Worm (Caenorhabditis elegans) whole organism, L4 larva: ENCODE measurements around the gene gnrr-2.
A peak's percentile ranks its signal among the peaks of the same experiment; 100 is the strongest.

Experiments
- F26F4.8 ChIP-seq: fragments of 200-800 bp; sonication (Bioruptor generic); conservative IDR thresholded peaks from 2 replicates; pipeline ENCODE4 v1.3.6; 2022; ENCODE audit warnings: missing genetic modification characterization, missing compliant biosample characterization
- F37D6.2 ChIP-seq: sonication (generic microtip); optimal IDR thresholded peaks from 2 replicates; lab custom pipeline; 2016; ENCODE audit warnings: mild to moderate bottlenecking, missing genetic modification characterization, missing compliant biosample characterization
- F49E8.2 ChIP-seq: sonication (generic microtip); optimal IDR thresholded peaks from 2 replicates; lab custom pipeline; 2016; ENCODE audit warnings: missing compliant biosample characterization, mild to moderate bottlenecking, missing genetic modification characterization, borderline replicate concordance
- Y105C5A.15 ChIP-seq: fragments of 200-800 bp; sonication (Bioruptor generic); IDR thresholded peaks from 2 replicates; pipeline ENCODE4 v1.3.6; 2022; ENCODE audit warnings: missing genetic modification characterization, missing compliant biosample characterization
- Y48G9A.11 ChIP-seq: fragments of 200-800 bp; sonication (Bioruptor generic); IDR thresholded peaks from 2 replicates; pipeline ENCODE4 v1.3.6; 2022; ENCODE audit warnings: missing genetic modification reagents, missing genetic modification characterization, missing compliant biosample characterization
- Y75B8A.6 ChIP-seq: fragments of 200-800 bp; sonication (Bioruptor generic); IDR thresholded peaks from 2 replicates; pipeline ENCODE4 v1.3.6; 2022; ENCODE audit warnings: missing genetic modification reagents, missing genetic modification characterization, missing compliant biosample characterization
- ZK546.5 ChIP-seq, 2 experiments: sonication (generic microtip); optimal IDR thresholded peaks; 2 replicates each; lab custom pipeline; 2017; ENCODE audit warnings: missing biosample characterization in 2 of 2, missing genetic modification characterization in 2 of 2
- attf-4 ChIP-seq: sonication (generic microtip); optimal IDR thresholded peaks from 3 replicates; lab custom pipeline; 2017; ENCODE audit warnings: missing biosample characterization, missing genetic modification characterization
- ceh-44 ChIP-seq: fragments of 200-800 bp; sonication (Bioruptor generic); IDR thresholded peaks from 2 replicates; pipeline ENCODE4 v1.3.6; 2022; ENCODE audit warnings: missing genetic modification reagents, missing genetic modification characterization, missing compliant biosample characterization
- ces-1 ChIP-seq: fragments of 150-350 bp; sonication (generic microtip); optimal IDR thresholded peaks from 4 replicates; lab custom pipeline; 2014; ENCODE audit warnings: missing biosample characterization, missing genetic modification reagents, missing genetic modification characterization
- cey-2 ChIP-seq: sonication (generic microtip); optimal IDR thresholded peaks from 3 replicates; lab custom pipeline; 2017; ENCODE audit warnings: missing genetic modification characterization, mild to moderate bottlenecking, missing compliant biosample characterization, antibody characterized with exemption, borderline replicate concordance; ENCODE audit not compliant: insufficient read depth
- daf-12 ChIP-seq: fragments of 150-350 bp; optimal IDR thresholded peaks from 2 replicates; lab custom pipeline; 2014; ENCODE audit warnings: missing biosample characterization, missing genetic modification reagents, missing genetic modification characterization
- daf-16 ChIP-seq, 3 experiments: sonication (generic microtip); optimal IDR thresholded peaks; 2 replicates each; lab custom pipeline; 2016 to 2017; ENCODE audit warnings: missing genetic modification characterization in 3 of 3, missing genetic modification reagents in 3 of 3, mild to moderate bottlenecking in 2 of 3, missing compliant biosample characterization in 2 of 3, missing biosample characterization in 1 of 3, moderate library complexity in 1 of 3
- daf-19 ChIP-seq: fragments of 200-800 bp; sonication (Bioruptor generic); conservative IDR thresholded peaks from 2 replicates; pipeline ENCODE4 v1.3.6; 2022; ENCODE audit warnings: missing genetic modification characterization, missing compliant biosample characterization
- daf-8 ChIP-seq: fragments of 200-800 bp; sonication (Bioruptor generic); IDR thresholded peaks from 2 replicates; pipeline ENCODE4 v1.3.6; 2022; ENCODE audit warnings: missing genetic modification characterization, missing compliant biosample characterization
- dmd-6 ChIP-seq: fragments of 200-800 bp; sonication (Bioruptor generic); IDR thresholded peaks from 2 replicates; pipeline ENCODE4 v1.3.6; 2022; ENCODE audit warnings: missing genetic modification reagents, missing genetic modification characterization, missing compliant biosample characterization
- dmd-8 ChIP-seq: fragments of 200-800 bp; sonication (Bioruptor generic); IDR thresholded peaks from 2 replicates; pipeline ENCODE4 v1.3.6; 2022; ENCODE audit warnings: missing genetic modification characterization, missing compliant biosample characterization
- dpl-1 ChIP-seq: fragments of 150-350 bp; optimal IDR thresholded peaks from 2 replicates; lab custom pipeline; 2014; ENCODE audit warnings: missing biosample characterization, missing genetic modification reagents, missing genetic modification characterization
- duxl-1 ChIP-seq: sonication (generic microtip); optimal IDR thresholded peaks from 2 replicates; lab custom pipeline; 2016; ENCODE audit warnings: mild to moderate bottlenecking, missing genetic modification characterization, moderate library complexity, missing compliant biosample characterization; ENCODE audit not compliant: poor library complexity
- dve-1 ChIP-seq: sonication (generic microtip); optimal IDR thresholded peaks from 2 replicates; lab custom pipeline; 2017; ENCODE audit warnings: antibody characterized with exemption, mild to moderate bottlenecking, missing genetic modification characterization, missing compliant biosample characterization; ENCODE audit not compliant: insufficient read depth
- egl-43 ChIP-seq: fragments of 200-800 bp; sonication (Bioruptor generic); IDR thresholded peaks from 2 replicates; pipeline ENCODE4 v1.3.6; 2022; ENCODE audit warnings: missing genetic modification reagents, missing genetic modification characterization, missing compliant biosample characterization
- hif-1 ChIP-seq, 2 experiments: sonication (generic microtip); optimal IDR thresholded peaks; 2 replicates each; lab custom pipeline; 2016 to 2017; ENCODE audit warnings: missing compliant biosample characterization in 2 of 2, missing genetic modification characterization in 2 of 2, missing genetic modification reagents in 2 of 2, missing genotype in 2 of 2, mild to moderate bottlenecking in 1 of 2
- hlh-11 ChIP-seq: fragments of 200-800 bp; sonication (Bioruptor generic); optimal IDR thresholded peaks from 2 replicates; lab custom pipeline; 2018; ENCODE audit warnings: mild to moderate bottlenecking, missing genetic modification characterization, missing compliant biosample characterization
- hlh-30 ChIP-seq: sonication (generic microtip); optimal IDR thresholded peaks from 2 replicates; lab custom pipeline; 2017; ENCODE audit warnings: antibody characterized with exemption, mild to moderate bottlenecking, missing genetic modification characterization, missing compliant biosample characterization; ENCODE audit not compliant: insufficient read depth
- jun-1 ChIP-seq: fragments of 150-350 bp; optimal IDR thresholded peaks from 2 replicates; lab custom pipeline; 2014; ENCODE audit warnings: missing biosample characterization, missing genetic modification reagents, missing genetic modification characterization
- lin-15B ChIP-seq: fragments of 150-350 bp; sonication (generic microtip); optimal IDR thresholded peaks from 3 replicates; lab custom pipeline; 2014; ENCODE audit warnings: missing biosample characterization, missing genetic modification characterization
- lin-39 ChIP-seq: fragments of 150-350 bp; optimal IDR thresholded peaks from 2 replicates; lab custom pipeline; 2014; ENCODE audit warnings: missing biosample characterization, missing genetic modification reagents, missing genetic modification characterization
- lsy-2 ChIP-seq, 2 experiments: fragments of 150-350 bp in 1 of 2; sonication (generic microtip) in 1 of 2; optimal IDR thresholded peaks; 2 replicates each; lab custom pipeline; 2014 to 2017; ENCODE audit warnings: missing biosample characterization in 2 of 2, missing genetic modification characterization in 2 of 2
- madf-9 ChIP-seq: fragments of 200-800 bp; sonication (Bioruptor generic); conservative IDR thresholded peaks from 2 replicates; pipeline ENCODE4 v1.3.6; 2022; ENCODE audit warnings: missing genetic modification reagents, missing genetic modification characterization, missing compliant biosample characterization
- mep-1 ChIP-seq: fragments of 150-350 bp; sonication (generic microtip); optimal IDR thresholded peaks from 3 replicates; lab custom pipeline; 2014; ENCODE audit warnings: missing biosample characterization, missing genetic modification characterization
- nhr-102 ChIP-seq: sonication (generic microtip); optimal IDR thresholded peaks from 2 replicates; lab custom pipeline; 2016; ENCODE audit warnings: mild to moderate bottlenecking, missing genetic modification characterization, moderate library complexity, missing compliant biosample characterization
- nhr-11 ChIP-seq: fragments of 150-350 bp; optimal IDR thresholded peaks from 2 replicates; lab custom pipeline; 2014; ENCODE audit warnings: missing biosample characterization, missing genetic modification characterization
- nhr-111 ChIP-seq: fragments of 200-800 bp; sonication (Bioruptor generic); optimal IDR thresholded peaks from 2 replicates; lab custom pipeline; 2018; ENCODE audit warnings: mild to moderate bottlenecking, missing genetic modification characterization, missing compliant biosample characterization
- nhr-237 ChIP-seq: sonication (generic microtip); optimal IDR thresholded peaks from 2 replicates; lab custom pipeline; 2017; ENCODE audit warnings: missing biosample characterization, missing genetic modification characterization
- nhr-25 ChIP-seq: sonication (generic microtip); optimal IDR thresholded peaks from 2 replicates; lab custom pipeline; 2017; ENCODE audit warnings: missing genetic modification characterization, mild to moderate bottlenecking, missing compliant biosample characterization, antibody characterized with exemption, moderate library complexity, borderline replicate concordance; ENCODE audit not compliant: insufficient read depth
- nhr-28 ChIP-seq: fragments of 150-350 bp; optimal IDR thresholded peaks from 2 replicates; lab custom pipeline; 2014; ENCODE audit warnings: missing biosample characterization, missing genetic modification characterization
- nhr-48 ChIP-seq: sonication (generic microtip); optimal IDR thresholded peaks from 2 replicates; lab custom pipeline; 2016; ENCODE audit warnings: mild to moderate bottlenecking, missing genetic modification characterization, missing compliant biosample characterization
- nhr-6 ChIP-seq: fragments of 150-350 bp; optimal IDR thresholded peaks from 2 replicates; lab custom pipeline; 2014; ENCODE audit warnings: missing biosample characterization, missing genetic modification characterization
- nhr-76 ChIP-seq: fragments of 150-350 bp; optimal IDR thresholded peaks from 2 replicates; lab custom pipeline; 2014; ENCODE audit warnings: missing biosample characterization, missing genetic modification characterization
- nhr-77 ChIP-seq: fragments of 150-350 bp; optimal IDR thresholded peaks from 2 replicates; lab custom pipeline; 2014; ENCODE audit warnings: missing biosample characterization, missing genetic modification characterization
- php-3 ChIP-seq: fragments of 200-800 bp; sonication (Bioruptor generic); IDR thresholded peaks from 2 replicates; pipeline ENCODE4 v1.3.6; 2022; ENCODE audit warnings: missing genetic modification reagents, missing genetic modification characterization, missing compliant biosample characterization
- pqm-1 ChIP-seq: sonication (generic microtip); optimal IDR thresholded peaks from 2 replicates; lab custom pipeline; 2017; ENCODE audit warnings: missing biosample characterization, missing genetic modification characterization
- saeg-2 ChIP-seq: fragments of 200-800 bp; sonication (Bioruptor generic); IDR thresholded peaks from 2 replicates; pipeline ENCODE4 v1.3.6; 2022; ENCODE audit warnings: missing genetic modification reagents, missing genetic modification characterization, missing compliant biosample characterization
- skn-1 ChIP-seq: fragments of 150-350 bp; optimal IDR thresholded peaks from 2 replicates; lab custom pipeline; 2014; ENCODE audit warnings: missing biosample characterization, missing genetic modification characterization
- snpc-4 ChIP-seq: fragments of 150-350 bp; optimal IDR thresholded peaks from 2 replicates; lab custom pipeline; 2014; ENCODE audit warnings: missing biosample characterization, missing genetic modification characterization
- spr-1 ChIP-seq: sonication (generic microtip); optimal IDR thresholded peaks from 2 replicates; lab custom pipeline; 2016; ENCODE audit warnings: mild to moderate bottlenecking, missing genetic modification characterization, missing compliant biosample characterization
- unc-62 ChIP-seq, 3 experiments: fragments of 150-350 bp in 1 of 3; sonication (generic microtip); optimal IDR thresholded peaks in 2 of 3; peaks in 1 of 3; 1 replicate in 1 of 3; 2 replicates in 2 of 3; lab custom pipeline; 2014 to 2017; ENCODE audit warnings: missing biosample characterization in 3 of 3, missing genetic modification characterization in 3 of 3, missing genetic modification reagents in 3 of 3, missing genotype in 1 of 3
- zfp-2 ChIP-seq: sonication (generic microtip); optimal IDR thresholded peaks from 2 replicates; lab custom pipeline; 2016; ENCODE audit warnings: mild to moderate bottlenecking, missing genetic modification characterization, missing compliant biosample characterization
- zfp-3 ChIP-seq: fragments of 200-800 bp; sonication (Bioruptor generic); conservative IDR thresholded peaks from 2 replicates; pipeline ENCODE4 v1.3.6; 2022; ENCODE audit warnings: missing genetic modification reagents, missing genetic modification characterization, missing compliant biosample characterization
- zip-2 ChIP-seq: fragments of 150-350 bp; optimal IDR thresholded peaks from 2 replicates; lab custom pipeline; 2014; ENCODE audit warnings: missing biosample characterization, missing genetic modification characterization
- ztf-11 ChIP-seq: fragments of 150-350 bp; optimal IDR thresholded peaks from 2 replicates; lab custom pipeline; 2014; ENCODE audit warnings: missing biosample characterization, missing genetic modification characterization

The gnrr-2 gene

DNA sequence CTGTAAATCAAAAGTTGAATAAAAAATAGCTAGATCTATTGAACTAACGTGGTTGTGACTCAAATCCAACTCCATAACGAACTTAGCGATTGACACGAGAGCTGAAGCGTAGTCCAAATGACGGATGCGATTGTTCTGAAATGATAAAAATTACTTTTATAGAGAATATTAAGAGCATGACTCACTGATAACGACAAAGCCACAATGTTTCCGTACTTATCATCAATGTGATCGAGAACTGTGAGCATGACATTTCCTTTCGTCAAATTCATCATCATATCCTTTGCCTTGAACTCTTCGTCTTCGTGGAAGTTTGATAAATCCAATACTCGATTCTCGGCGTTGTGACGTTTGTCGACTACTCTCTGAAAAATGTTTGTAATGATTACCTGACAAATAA, 5.2 kb downstream of the gnrr-2 start:
- TF ChIP-seq attf-4 (tag; lab: Kevin White, UChicago) (no peak), php-3 (no peak), daf-8 (GFP tag; lab: Robert Waterston, UW) (no peak), nhr-76 (tag; lab: Kevin White, UChicago) (no peak), spr-1 (tag; lab: Kevin White, UChicago) (no peak), nhr-111 (GFP tag; lab: Kevin White, UChicago) (no peak), F49E8.2 (tag; lab: Kevin White, UChicago) (no peak), ztf-11 (tag; lab: Kevin White, UChicago) (no peak), ceh-44 (GFP tag; lab: Robert Waterston, UW) (no peak), lin-15B (tag; lab: Kevin White, UChicago) (no peak), lsy-2 (tag; optimal IDR thresholded peaks at IDR 0.05; lab: Kevin White, UChicago) (no peak), dpl-1 (GFP tag; lab: Kevin White, UChicago) (no peak), hlh-30 (tag; lab: Kevin White, UChicago) (peak; percentile 14), Y105C5A.15 (GFP tag; lab: Robert Waterston, UW) (no peak), unc-62 (GFP tag; optimal IDR thresholded peaks at IDR 0.05 in 1 of 2; lab: Kevin White, UChicago) (no peak), unc-62 (tag; optimal IDR thresholded peaks at IDR 0.05; lab: Kevin White, UChicago) (no peak), dmd-8 (GFP tag; lab: Robert Waterston, UW) (no peak), mep-1 (tag; lab: Kevin White, UChicago) (no peak), cey-2 (tag; lab: Kevin White, UChicago) (no peak), nhr-77 (no peak), dmd-6 (peak; percentile 66), nhr-6 (peak; percentile 81), nhr-11 (tag; lab: Kevin White, UChicago) (no peak), madf-9 (GFP tag; lab: Robert Waterston, UW) (no peak), nhr-48 (no peak), daf-19 (no peak), nhr-237 (no peak), F26F4.8 (GFP tag; lab: Robert Waterston, UW) (no peak), daf-12 (tag; lab: Kevin White, UChicago) (no peak), nhr-25 (tag; lab: Kevin White, UChicago) (no peak), F37D6.2 (no peak), nhr-28 (tag; lab: Kevin White, UChicago) (peak; percentile 55), hif-1 (tag; optimal IDR thresholded peaks at IDR 0.05; lab: Kevin White, UChicago) (no peak), zfp-2 (no peak), snpc-4 (no peak), egl-43 (GFP tag; lab: Robert Waterston, UW) (no peak), skn-1 (no peak), pqm-1 (tag; lab: Kevin White, UChicago) (peak; percentile 81), dve-1 (peak; percentile 61), Y75B8A.6 (no peak), Y48G9A.11 (GFP tag; lab: Robert Waterston, UW) (no peak), zip-2 (tag; lab: Kevin White, UChicago) (no peak), duxl-1 (tag; lab: Kevin White, UChicago) (no peak), hlh-11 (tag; lab: Kevin White, UChicago) (peak; percentile 8), nhr-102 (no peak), jun-1 (tag; lab: Kevin White, UChicago) (no peak), zfp-3 (GFP tag; lab: Robert Waterston, UW) (no peak), daf-16 (GFP tag; optimal IDR thresholded peaks at IDR 0.05; lab: Kevin White, UChicago) (no peak), daf-16 (tag; optimal IDR thresholded peaks at IDR 0.05; lab: Kevin White, UChicago) (no peak), ZK546.5 (tag; optimal IDR thresholded peaks at IDR 0.05; lab: Kevin White, UChicago) (no peak), ces-1 (no peak), saeg-2 (GFP tag; lab: Robert Waterston, UW) (no peak), lin-39 (tag; lab: Kevin White, UChicago) (no peak)
